Fruit fly (Drosophila melanogaster) S2 (cell line): ENCODE results near the gene CG43064.

Experiments used
- CG8478 ChIP-seq: fragments of >200 bp; optimal IDR thresholded peaks from 2 replicates; lab custom pipeline; 2018
- CTCF ChIP-seq, 2 experiments: fragments of >200 bp; optimal IDR thresholded peaks; 2 replicates each; lab custom pipeline; 2018

Gene CG43064

dm6 chr3L:11836575-11837077 lies at the start of gene CG43064:
Gene CG43064, minus strand, starts transcription at chr3L:11836721.
- TF ChIP-seq CG8478 (lab: Kevin White, UChicago) (no peak), CTCF (optimal IDR thresholded peaks at IDR 0.05; lab: Kevin White, UChicago) (no peak)

- no peak for TF ChIP-seq CG8478 (lab: Kevin White, UChicago)
These were observed 44.6 kb upstream of the CG43064 start, which contains the start of gene CCDC151 for dm6 chr3L:11881084-11881483. Gene CCDC151, plus strand, starts transcription at chr3L:11881384.

- TF ChIP-seq CG8478 (lab: Kevin White, UChicago) (no peak), CTCF (optimal IDR thresholded peaks at IDR 0.05; lab: Kevin White, UChicago) (no peak)
These were observed 42.3 kb upstream of the CG43064 start, which contains the start of gene Sprn for dm6 chr3L:11878815-11879214. Gene Sprn, plus strand, starts transcription at chr3L:11879115.

dm6 chr3L:11876036-11876435 lies 39.5 kb upstream of the CG43064 start:
- peak; percentile 84 to 86 for TF ChIP-seq CTCF (optimal IDR thresholded peaks at IDR 0.05; lab: Kevin White, UChicago)
- TF ChIP-seq CG8478 (lab: Kevin White, UChicago): no peak

- TF ChIP-seq CG8478 (lab: Kevin White, UChicago) (no peak), CTCF (optimal IDR thresholded peaks at IDR 0.05; lab: Kevin White, UChicago) (no peak)
These were observed 38.2 kb upstream of the CG43064 start for dm6 chr3L:11874758-11875157.

dm6 chr3L:11871205-11871604 lies 34.7 kb upstream of the CG43064 start, which contains the start of gene CG5906:
Gene CG5906, minus strand, starts transcription at chr3L:11871305.
- no peak for TF ChIP-seq CG8478 (lab: Kevin White, UChicago)
- TF ChIP-seq CTCF (optimal IDR thresholded peaks at IDR 0.05; lab: Kevin White, UChicago): no peak

- no peak for TF ChIP-seq CG8478 (lab: Kevin White, UChicago)
- TF ChIP-seq CTCF (optimal IDR thresholded peaks at IDR 0.05; lab: Kevin White, UChicago): no peak
These were observed 32.8 kb upstream of the CG43064 start for dm6 chr3L:11869328-11869727.

- TF ChIP-seq CG8478 (lab: Kevin White, UChicago) (no peak), CTCF (optimal IDR thresholded peaks at IDR 0.05; lab: Kevin White, UChicago) (no peak)
These were observed 27.1 kb upstream of the CG43064 start for dm6 chr3L:11863587-11863986.

dm6 chr3L:11862266-11862665 lies 25.7 kb upstream of the CG43064 start:
- TF ChIP-seq CG8478 (lab: Kevin White, UChicago) (no peak), CTCF (optimal IDR thresholded peaks at IDR 0.05; lab: Kevin White, UChicago) (no peak)

dm6 chr3L:11858745-11859144 lies 22.2 kb upstream of the CG43064 start:
- TF ChIP-seq CG8478 (lab: Kevin White, UChicago): no peak

- TF ChIP-seq CTCF (optimal IDR thresholded peaks at IDR 0.05; lab: Kevin White, UChicago) (peak; percentile 67 to 70), CG8478 (lab: Kevin White, UChicago) (no peak)
These were observed 16.4 kb upstream of the CG43064 start for dm6 chr3L:11852924-11853323.

dm6 chr3L:11847703-11848102 lies 11.2 kb upstream of the CG43064 start, which contains the start of gene CG12521:
Gene CG12521, minus strand, starts transcription at chr3L:11847803.
- TF ChIP-seq CTCF (optimal IDR thresholded peaks at IDR 0.05; lab: Kevin White, UChicago) (no peak), CG8478 (lab: Kevin White, UChicago) (no peak)

dm6 chr3L:11833296-11833717 lies 3.2 kb downstream of the CG43064 start, which contains the start of gene CycA:
Gene CycA, minus strand, starts transcription at chr3L:11833578.
- peak; percentile 25 to 49 for TF ChIP-seq CTCF (optimal IDR thresholded peaks at IDR 0.05; lab: Kevin White, UChicago)
- no peak for TF ChIP-seq CG8478 (lab: Kevin White, UChicago)

- TF ChIP-seq CTCF (optimal IDR thresholded peaks at IDR 0.05; lab: Kevin White, UChicago) (no peak), CG8478 (lab: Kevin White, UChicago) (no peak)
These were observed 3.9 kb downstream of the CG43064 start for dm6 chr3L:11832360-11833295.

- TF ChIP-seq CTCF (optimal IDR thresholded peaks at IDR 0.05; lab: Kevin White, UChicago) (no peak), CG8478 (lab: Kevin White, UChicago) (no peak)
These were observed 5.3 kb downstream of the CG43064 start for dm6 chr3L:11831199-11831598.
